Worm (Caenorhabditis elegans): ENCODE measurements around the gene D2023.4.
A peak's percentile ranks its signal among the peaks of the same experiment; 100 is the strongest.

The D2023.4 gene

ce11 chrV:11811921-11812320, 13.6 kb downstream of the D2023.4 start, which contains the start of gene D2023.3:
Gene D2023.3 (minus strand): TSS chrV:11812021.
- TF ChIP-seq ZK546.5 (tag; optimal IDR thresholded peaks at IDR 0.05): no peak
- TF ChIP-seq zag-1 (tag; optimal IDR thresholded peaks at IDR 0.05): no peak
- TF ChIP-seq nhr-6 (tag; optimal IDR thresholded peaks at IDR 0.05): no peak
- TF ChIP-seq elt-1 (tag; optimal IDR thresholded peaks at IDR 0.05): no peak
- no peak for TF ChIP-seq unc-62 (GFP tag; optimal IDR thresholded peaks at IDR 0.05)
- no peak for TF ChIP-seq mdl-1 (tag; optimal IDR thresholded peaks at IDR 0.05)
- no peak for TF ChIP-seq gmeb-1 (tag; optimal IDR thresholded peaks at IDR 0.05)

- TF ChIP-seq C34F6.9 (tag; optimal IDR thresholded peaks at IDR 0.05) (peak; percentile 3), nhr-12 (tag; optimal IDR thresholded peaks at IDR 0.05) (no peak), skn-1 (tag; optimal IDR thresholded peaks at IDR 0.05) (no peak), nhr-10 (tag; optimal IDR thresholded peaks at IDR 0.05) (no peak), crh-2 (tag; optimal IDR thresholded peaks at IDR 0.05) (peak; percentile 18)
Measured at ce11 chrV:11809935-11810334, 15.6 kb downstream of the D2023.4 start.

- TF ChIP-seq nhr-21 (tag; optimal IDR thresholded peaks at IDR 0.05) (no peak), ztf-4 (tag; optimal IDR thresholded peaks at IDR 0.05) (no peak), peb-1 (tag; optimal IDR thresholded peaks at IDR 0.05) (no peak), nhr-129 (tag; optimal IDR thresholded peaks at IDR 0.05) (peak; percentile 68), R02D3.7 (tag; optimal IDR thresholded peaks at IDR 0.05) (no peak), F13H6.1 (tag; optimal IDR thresholded peaks at IDR 0.05) (no peak), ama-1 (optimal IDR thresholded peaks at IDR 0.05) (no peak), crh-2 (tag; optimal IDR thresholded peaks at IDR 0.05) (no peak), skn-1 (tag; optimal IDR thresholded peaks at IDR 0.05) (no peak), nhr-77 (tag; optimal IDR thresholded peaks at IDR 0.05) (no peak), unc-62 (GFP tag; optimal IDR thresholded peaks at IDR 0.05) (no peak), mdl-1 (tag; optimal IDR thresholded peaks at IDR 0.05) (no peak), lin-39 (tag; optimal IDR thresholded peaks at IDR 0.05) (no peak), ceh-16 (tag; optimal IDR thresholded peaks at IDR 0.05) (no peak), lin-11 (tag; optimal IDR thresholded peaks at IDR 0.05) (no peak), fos-1 (tag; optimal IDR thresholded peaks at IDR 0.05) (no peak), Y55F3AM.14 (GFP tag; optimal IDR thresholded peaks at IDR 0.05) (no peak), nhr-12 (tag; optimal IDR thresholded peaks at IDR 0.05) (no peak), elt-3 (tag; optimal IDR thresholded peaks at IDR 0.05) (no peak), nhr-6 (tag; optimal IDR thresholded peaks at IDR 0.05) (no peak), nhr-23 (tag; optimal IDR thresholded peaks at IDR 0.05) (no peak), unc-55 (GFP tag; optimal IDR thresholded peaks at IDR 0.05) (no peak), elt-1 (tag; optimal IDR thresholded peaks at IDR 0.05) (no peak), mbf-1 (tag; optimal IDR thresholded peaks at IDR 0.05) (no peak), egl-27 (tag; optimal IDR thresholded peaks at IDR 0.05) (no peak), dmd-4 (tag; optimal IDR thresholded peaks at IDR 0.05) (no peak), sma-3 (GFP tag; optimal IDR thresholded peaks at IDR 0.05) (peak; percentile 63), aly-2 (tag; optimal IDR thresholded peaks at IDR 0.05) (no peak), sma-9 (GFP tag; optimal IDR thresholded peaks at IDR 0.05) (peak; percentile 88), sma-9 (tag; optimal IDR thresholded peaks at IDR 0.05) (no peak), ceh-82 (tag; optimal IDR thresholded peaks at IDR 0.05) (no peak), nhr-11 (tag; optimal IDR thresholded peaks at IDR 0.05) (no peak), alr-1 (tag; optimal IDR thresholded peaks at IDR 0.05) (no peak), ZK546.5 (tag; optimal IDR thresholded peaks at IDR 0.05) (no peak), unc-39 (tag; optimal IDR thresholded peaks at IDR 0.05) (no peak), zag-1 (tag; optimal IDR thresholded peaks at IDR 0.05) (no peak), snpc-4 (tag; optimal IDR thresholded peaks at IDR 0.05) (no peak), mab-5 (tag; optimal IDR thresholded peaks at IDR 0.05) (no peak), nhr-25 (tag; optimal IDR thresholded peaks at IDR 0.05) (peak; percentile 45), nhr-10 (tag; optimal IDR thresholded peaks at IDR 0.05) (no peak), lsy-2 (tag; optimal IDR thresholded peaks at IDR 0.05) (peak in 1 of 2 experiments; percentile 14), blmp-1 (tag; optimal IDR thresholded peaks at IDR 0.05; ENCODE audit: insufficient read depth) (peak; percentile 72)
Measured at ce11 chrV:11803518-11803994, 22.0 kb downstream of the D2023.4 start.
